Fruit fly (Drosophila melanogaster): ENCODE results near the gene lilli.

dm6 chr2L:2884683-2885502, 836 bp upstream of the lilli start:
- TF ChIP-seq CG8478 (optimal IDR thresholded peaks at IDR 0.05) (no peak), CTCF (optimal IDR thresholded peaks at IDR 0.05) (no peak)

Data from S2 (cell line).